Fruit fly (Drosophila melanogaster): ENCODE data around the gene stx.

The stx gene

DNA sequence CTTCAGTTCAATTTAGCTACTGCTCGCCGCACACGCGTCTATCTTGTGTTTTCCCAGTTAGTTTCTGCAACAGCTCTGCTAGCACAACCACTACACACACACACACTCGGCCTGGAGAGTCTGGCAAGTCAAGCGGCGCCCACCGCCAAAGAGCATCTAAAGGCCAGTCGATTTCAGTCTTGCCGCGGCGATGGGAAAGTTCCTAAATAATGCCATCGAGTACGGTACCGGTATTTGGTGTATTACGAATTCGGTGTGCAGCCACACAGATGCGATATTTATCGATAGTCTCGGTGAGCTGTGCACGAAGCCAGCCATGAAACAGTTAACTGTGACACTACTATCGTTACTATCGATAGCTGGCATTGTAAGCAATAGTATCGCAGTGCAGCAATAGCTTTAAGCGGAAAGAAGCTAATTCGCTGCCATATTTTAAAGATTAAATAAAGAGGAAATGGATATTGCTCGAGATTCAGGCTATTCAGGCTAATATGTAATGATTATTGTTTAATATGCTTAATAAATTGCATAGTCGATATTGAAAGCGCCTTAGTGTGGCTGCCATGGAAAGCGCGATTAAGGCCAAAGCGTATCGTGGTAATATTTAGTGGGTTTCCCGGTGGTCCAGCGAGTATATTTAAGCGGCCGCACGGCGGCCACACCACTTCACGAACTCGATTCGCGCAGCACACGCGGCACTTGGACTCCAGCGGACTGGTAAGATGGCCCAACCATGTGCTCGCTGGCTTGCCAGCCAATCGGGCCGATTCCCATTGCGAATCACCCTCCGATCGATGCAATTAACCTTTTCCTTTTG, at the start of gene stx (continued):
- TF ChIP-seq CG32006 (GFP tag; optimal IDR thresholded peaks at IDR 0.05) (no peak), Eip78C (GFP tag) (peak; percentile 36), CG11294 (GFP tag; IDR thresholded peaks at IDR 0.05) (no peak), Sox15 (GFP tag; optimal IDR thresholded peaks at IDR 0.05) (no peak), Lpt (GFP tag; optimal IDR thresholded peaks at IDR 0.05) (no peak), CG9139 (GFP tag; optimal IDR thresholded peaks at IDR 0.05) (peak; percentile 37), CG4318 (GFP tag; optimal IDR thresholded peaks at IDR 0.05) (no peak), spab (GFP tag; optimal IDR thresholded peaks at IDR 0.05) (no peak), CG10669 (GFP tag; optimal IDR thresholded peaks at IDR 0.05) (no peak)

DNA sequence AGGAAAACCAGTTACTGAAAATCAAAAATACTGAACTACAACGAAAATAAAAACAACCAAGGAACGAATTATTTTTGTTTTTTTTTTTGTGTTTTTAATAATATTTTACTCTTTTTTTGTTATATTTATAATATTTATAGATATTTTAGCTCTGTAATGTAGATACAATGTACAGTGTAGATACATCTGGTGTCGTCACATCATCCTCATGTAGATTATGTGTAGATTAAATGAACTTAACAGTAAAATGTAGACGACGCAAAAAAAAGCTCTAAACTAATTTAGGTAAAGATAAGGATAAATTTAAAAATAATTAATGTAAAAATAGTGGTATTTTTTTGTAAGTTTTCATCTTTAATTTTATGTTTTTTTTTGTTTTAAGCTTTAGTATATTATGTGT, 44.5 kb upstream of the stx start:
- no peak for TF ChIP-seq Eip75B (GFP tag; optimal IDR thresholded peaks at IDR 0.05)
- no peak for TF ChIP-seq eg (GFP tag; IDR thresholded peaks at IDR 0.05)

DNA sequence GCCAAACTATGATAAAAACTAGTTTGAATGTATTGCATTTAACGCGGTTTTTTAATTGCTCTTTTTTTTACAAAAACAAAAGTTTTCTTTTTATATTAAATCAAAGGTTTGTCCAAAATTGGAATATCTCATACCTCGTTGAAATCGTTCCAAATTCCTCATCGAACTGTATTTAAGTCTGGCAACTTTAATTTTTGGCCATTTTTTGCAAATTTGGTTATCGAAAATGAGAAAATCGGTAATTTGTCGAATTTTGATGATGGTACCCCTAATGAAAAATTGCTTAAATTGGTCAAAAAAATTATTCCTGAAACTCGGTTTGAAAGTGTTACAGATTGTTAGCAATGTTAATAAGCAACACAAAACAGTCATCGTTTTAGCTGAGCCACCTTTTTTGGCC, 42.6 kb upstream of the stx start:
- TF ChIP-seq OdsH (GFP tag; optimal IDR thresholded peaks at IDR 0.05): no peak
- TF ChIP-seq CG10669 (GFP tag; optimal IDR thresholded peaks at IDR 0.05): no peak
- TF ChIP-seq fd85E (GFP tag; optimal IDR thresholded peaks at IDR 0.05): no peak
- no peak for TF ChIP-seq CG32006 (GFP tag; optimal IDR thresholded peaks at IDR 0.05)
- TF ChIP-seq dsx (GFP tag; optimal IDR thresholded peaks at IDR 0.05; ENCODE audit: poor library complexity, severe bottlenecking): no peak
- TF ChIP-seq fkh (GFP tag; optimal IDR thresholded peaks at IDR 0.05): no peak

DNA sequence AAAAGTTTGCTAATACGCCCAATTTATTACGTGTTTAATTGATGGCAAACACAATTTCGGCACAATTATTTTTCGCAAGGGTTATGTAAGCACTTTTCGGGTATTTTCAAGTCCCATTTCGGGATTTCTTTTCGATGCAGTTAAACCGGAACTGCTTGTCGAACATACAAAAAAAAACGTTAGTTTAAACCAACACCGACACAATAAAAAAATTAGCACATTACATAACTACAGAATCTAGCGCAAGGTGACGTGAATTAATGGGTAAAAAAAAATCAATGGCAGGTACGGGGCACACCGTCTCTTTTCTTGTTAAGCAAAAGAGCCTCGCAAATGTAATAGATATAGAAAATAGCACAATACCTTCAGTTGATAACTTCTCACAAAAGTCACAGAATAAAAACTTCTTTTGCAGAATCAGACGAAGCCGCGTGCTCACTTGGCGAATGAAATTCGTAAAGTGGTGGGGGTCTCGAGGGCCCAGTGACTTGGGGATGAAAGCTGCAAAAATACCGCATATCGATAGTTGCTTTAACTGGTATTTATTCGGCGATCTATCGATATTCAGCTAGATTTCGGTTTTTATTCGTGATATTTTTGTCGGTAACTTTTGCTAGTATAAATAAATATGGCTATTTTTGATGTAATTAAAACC, 41.8 kb upstream of the stx start, which contains the start of the genes Ant2 and sesB:
Gene Ant2, minus strand, starts transcription at position 465 of the 655 bp plus-strand sequence.
Gene sesB, minus strand, starts transcription at position 516 of the 655 bp plus-strand sequence.
- TF ChIP-seq CG10631 (GFP tag; optimal IDR thresholded peaks at IDR 0.05): no peak
- peak; percentile 71 for TF ChIP-seq vri (GFP tag; optimal IDR thresholded peaks at IDR 0.05)
- TF ChIP-seq Eip78C (GFP tag): peak; percentile 46

DNA sequence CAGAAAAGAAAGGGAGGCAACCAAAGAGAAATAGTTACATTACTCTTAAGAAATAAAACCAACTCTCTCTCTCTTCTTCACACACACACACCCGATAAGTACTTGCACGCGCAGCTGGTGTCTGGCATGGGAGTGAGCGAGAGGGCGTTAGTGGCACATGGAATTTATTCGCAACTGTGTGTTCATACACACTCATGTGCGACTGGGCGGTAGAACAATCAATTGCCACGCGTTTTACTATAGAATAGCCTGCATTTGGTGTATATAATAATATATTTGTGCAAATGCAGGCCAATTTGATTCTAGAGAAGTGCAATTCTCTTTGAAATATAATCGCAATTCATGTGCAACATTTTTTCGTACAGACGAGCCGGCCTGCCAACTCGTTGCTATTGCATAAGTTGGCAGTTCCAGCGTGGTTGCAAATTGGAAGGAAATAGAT, 41.2 kb upstream of the stx start:
- TF ChIP-seq esn (GFP tag; optimal IDR thresholded peaks at IDR 0.05) (peak; percentile 4), CG6163 (GFP tag; IDR thresholded peaks at IDR 0.05) (no peak), CG6808 (GFP tag; optimal IDR thresholded peaks at IDR 0.05) (no peak), salr (GFP tag; optimal IDR thresholded peaks at IDR 0.05) (no peak), Eip78C (GFP tag) (peak; percentile 53), ss (GFP tag; optimal IDR thresholded peaks at IDR 0.05) (no peak), CG1621 (tag; optimal IDR thresholded peaks at IDR 0.05) (no peak), Smox (GFP tag; optimal IDR thresholded peaks at IDR 0.05) (no peak), Hr4 (GFP tag; optimal IDR thresholded peaks at IDR 0.05) (no peak), CG34406 (GFP tag; optimal IDR thresholded peaks at IDR 0.05) (no peak), CG31627 (GFP tag; optimal IDR thresholded peaks at IDR 0.05) (no peak), CG8319 (GFP tag; optimal IDR thresholded peaks at IDR 0.05) (no peak), Hr39 (GFP tag; optimal IDR thresholded peaks at IDR 0.05) (no peak), pdm3 (GFP tag; optimal IDR thresholded peaks at IDR 0.05) (no peak), Gug (GFP tag; IDR thresholded peaks at IDR 0.05) (no peak), vri (GFP tag; optimal IDR thresholded peaks at IDR 0.05) (peak; percentile 76), Sox14 (GFP tag; optimal IDR thresholded peaks at IDR 0.05) (no peak), CG7368 (GFP tag; optimal IDR thresholded peaks at IDR 0.05) (no peak), spab (GFP tag; optimal IDR thresholded peaks at IDR 0.05) (no peak), cyc (GFP tag; optimal IDR thresholded peaks at IDR 0.05) (no peak), Met (GFP tag; optimal IDR thresholded peaks at IDR 0.05) (peak; percentile 34), achi (GFP tag; optimal IDR thresholded peaks at IDR 0.05) (no peak), fd85E (GFP tag; optimal IDR thresholded peaks at IDR 0.05) (no peak), fd59A (GFP tag; optimal IDR thresholded peaks at IDR 0.05) (no peak), Sox15 (GFP tag; optimal IDR thresholded peaks at IDR 0.05) (no peak), CG4318 (GFP tag; optimal IDR thresholded peaks at IDR 0.05) (no peak), dsx (GFP tag; optimal IDR thresholded peaks at IDR 0.05; ENCODE audit: poor library complexity, severe bottlenecking) (peak; percentile 56), Hr38 (GFP tag; optimal IDR thresholded peaks at IDR 0.05) (no peak), Ets21C (GFP tag; optimal IDR thresholded peaks at IDR 0.05) (no peak), CG8632 (GFP tag; optimal IDR thresholded peaks at IDR 0.05) (no peak), CG16779 (tag; optimal IDR thresholded peaks at IDR 0.05) (no peak)
